Worm (Caenorhabditis elegans) whole organism, young adult: ENCODE data around the gene srj-1.

Experiments used
- B0019.2 ChIP-seq: fragments of 200-800 bp; sonication (Bioruptor generic); conservative IDR thresholded peaks from 2 replicates; pipeline ENCODE4 v1.3.6; 2022; ENCODE audit warnings: missing genetic modification reagents, missing genetic modification characterization, missing compliant biosample characterization
- B0261.1 ChIP-seq: sonication (generic microtip); optimal IDR thresholded peaks from 2 replicates; lab custom pipeline; 2016; ENCODE audit warnings: mild to moderate bottlenecking, missing genetic modification characterization, moderate library complexity, missing compliant biosample characterization
- F10E7.11 ChIP-seq: sonication (generic microtip); optimal IDR thresholded peaks from 2 replicates; lab custom pipeline; 2017; ENCODE audit warnings: mild to moderate bottlenecking, missing genetic modification characterization, moderate library complexity, missing compliant biosample characterization
- F37B4.10 ChIP-seq: fragments of 200-800 bp; sonication (Bioruptor generic); IDR thresholded peaks from 2 replicates; pipeline ENCODE4 v1.3.6; 2022; ENCODE audit warnings: missing genetic modification characterization, missing compliant biosample characterization
- F39B2.1 ChIP-seq: fragments of 200-800 bp; sonication (Bioruptor generic); IDR thresholded peaks from 2 replicates; pipeline ENCODE4 v1.3.6; 2022; ENCODE audit warnings: missing genetic modification reagents, missing genetic modification characterization, missing compliant biosample characterization
- F55B11.4 ChIP-seq: sonication (generic microtip); optimal IDR thresholded peaks from 2 replicates; lab custom pipeline; 2016; ENCODE audit warnings: missing compliant biosample characterization, missing genetic modification characterization, borderline replicate concordance; ENCODE audit not compliant: insufficient read depth
- K11D2.4 ChIP-seq: fragments of 200-800 bp; sonication (Bioruptor generic); IDR thresholded peaks from 2 replicates; pipeline ENCODE4 v1.3.6; 2022; ENCODE audit warnings: missing genetic modification reagents, missing genetic modification characterization, missing compliant biosample characterization
- K12H6.12 ChIP-seq: fragments of 200-800 bp; sonication (Bioruptor generic); optimal IDR thresholded peaks from 2 replicates; lab custom pipeline; 2018; ENCODE audit warnings: mild to moderate bottlenecking, missing genetic modification characterization, missing compliant biosample characterization
- T07F8.4 ChIP-seq: sonication (generic microtip); optimal IDR thresholded peaks from 2 replicates; lab custom pipeline; 2016; ENCODE audit warnings: mild to moderate bottlenecking, missing genetic modification characterization, moderate library complexity, missing compliant biosample characterization
- Y53F4B.3 ChIP-seq: fragments of 200-800 bp; sonication (Bioruptor generic); IDR thresholded peaks from 2 replicates; pipeline ENCODE4 v1.3.6; 2022; ENCODE audit warnings: missing genetic modification reagents, missing genetic modification characterization, missing compliant biosample characterization
- Y67H2A.10 ChIP-seq: fragments of 200-800 bp; sonication (Bioruptor generic); conservative IDR thresholded peaks from 2 replicates; pipeline ENCODE4 v1.3.6; 2022; ENCODE audit warnings: missing genetic modification reagents, missing genetic modification characterization, missing compliant biosample characterization
- akir-1 ChIP-seq: fragments of 200-800 bp; sonication (Bioruptor generic); optimal IDR thresholded peaks from 2 replicates; lab custom pipeline; 2018; ENCODE audit warnings: mild to moderate bottlenecking, missing genetic modification characterization, moderate library complexity, missing compliant biosample characterization
- atf-7 ChIP-seq: sonication (generic microtip); optimal IDR thresholded peaks from 2 replicates; lab custom pipeline; 2017; ENCODE audit warnings: mild to moderate bottlenecking, missing genetic modification characterization, missing compliant biosample characterization
- athp-1 ChIP-seq: sonication (generic microtip); optimal IDR thresholded peaks from 2 replicates; lab custom pipeline; 2017; ENCODE audit warnings: mild to moderate bottlenecking, missing genetic modification characterization, missing compliant biosample characterization
- bed-1 ChIP-seq: fragments of 200-800 bp; sonication (Bioruptor generic); IDR thresholded peaks from 2 replicates; pipeline ENCODE4 v1.3.6; 2022; ENCODE audit warnings: missing genetic modification reagents, missing genetic modification characterization, missing compliant biosample characterization
- bed-2 ChIP-seq: fragments of 200-800 bp; sonication (Bioruptor generic); IDR thresholded peaks from 2 replicates; pipeline ENCODE4 v1.3.6; 2022; ENCODE audit warnings: missing genetic modification reagents, missing genetic modification characterization, missing compliant biosample characterization
- ceh-27 ChIP-seq: fragments of 200-800 bp; sonication (Bioruptor generic); optimal IDR thresholded peaks from 2 replicates; lab custom pipeline; 2018; ENCODE audit warnings: mild to moderate bottlenecking, missing genetic modification characterization, moderate library complexity, missing compliant biosample characterization
- ceh-40 ChIP-seq: fragments of 200-800 bp; sonication (Bioruptor generic); IDR thresholded peaks from 2 replicates; pipeline ENCODE4 v1.3.6; 2022; ENCODE audit warnings: missing genetic modification characterization, missing compliant biosample characterization
- dpl-1 ChIP-seq: fragments of 150-350 bp; optimal IDR thresholded peaks from 2 replicates; lab custom pipeline; 2014; ENCODE audit warnings: missing biosample characterization, missing genetic modification reagents, missing genetic modification characterization
- ekl-4 ChIP-seq: fragments of 200-800 bp; sonication (Bioruptor generic); IDR thresholded peaks from 2 replicates; pipeline ENCODE4 v1.3.6; 2022; ENCODE audit warnings: missing genetic modification reagents, missing genetic modification characterization, missing compliant biosample characterization
- ets-4 ChIP-seq: fragments of 200-800 bp; sonication (Bioruptor generic); optimal IDR thresholded peaks from 2 replicates; lab custom pipeline; 2018; ENCODE audit warnings: mild to moderate bottlenecking, missing genetic modification characterization, missing compliant biosample characterization
- hlh-12 ChIP-seq: sonication (generic microtip); optimal IDR thresholded peaks from 2 replicates; lab custom pipeline; 2016; ENCODE audit warnings: missing genetic modification characterization, missing compliant biosample characterization
- lag-1 ChIP-seq: fragments of 200-800 bp; sonication (Bioruptor generic); IDR thresholded peaks from 2 replicates; pipeline ENCODE4 v1.3.6; 2022; ENCODE audit warnings: missing genetic modification reagents, missing genetic modification characterization, missing compliant biosample characterization
- lin-35 ChIP-seq, 3 experiments: fragments of 150-350 bp in 2 of 3; sonication (generic microtip) in 1 of 3; optimal IDR thresholded peaks; 2 replicates each; lab custom pipeline; 2014 to 2018; ENCODE audit warnings: missing biosample characterization in 3 of 3, missing genetic modification characterization in 3 of 3, missing genetic modification reagents in 3 of 3
- lir-1 ChIP-seq: fragments of 200-800 bp; sonication (Bioruptor generic); conservative IDR thresholded peaks from 2 replicates; pipeline ENCODE4 v1.3.6; 2022; ENCODE audit warnings: missing genetic modification reagents, missing genetic modification characterization, missing compliant biosample characterization
- lsl-1 ChIP-seq: fragments of 200-800 bp; sonication (Bioruptor generic); optimal IDR thresholded peaks from 2 replicates; lab custom pipeline; 2018; ENCODE audit warnings: mild to moderate bottlenecking, missing genetic modification characterization, moderate library complexity, missing compliant biosample characterization
- madf-3 ChIP-seq: fragments of 200-800 bp; sonication (Bioruptor generic); IDR thresholded peaks from 2 replicates; pipeline ENCODE4 v1.3.6; 2022; ENCODE audit warnings: missing genetic modification reagents, missing genetic modification characterization, missing compliant biosample characterization
- nfya-1 ChIP-seq: sonication (generic microtip); optimal IDR thresholded peaks from 2 replicates; lab custom pipeline; 2017; ENCODE audit warnings: antibody characterized with exemption, missing compliant biosample characterization, missing genetic modification characterization, borderline replicate concordance; ENCODE audit not compliant: insufficient read depth
- nfya-2 ChIP-seq: fragments of 200-800 bp; sonication (Bioruptor generic); IDR thresholded peaks from 2 replicates; pipeline ENCODE4 v1.3.6; 2022; ENCODE audit warnings: missing genetic modification reagents, missing genetic modification characterization, missing compliant biosample characterization
- nfyb-1 ChIP-seq: fragments of 200-800 bp; sonication (Bioruptor generic); IDR thresholded peaks from 2 replicates; pipeline ENCODE4 v1.3.6; 2022; ENCODE audit warnings: missing genetic modification reagents, missing genetic modification characterization, missing compliant biosample characterization
- rec-8 ChIP-seq, 2 experiments: sonication (generic microtip); optimal IDR thresholded peaks; 2 replicates each; lab custom pipeline; 2016; ENCODE audit warnings: mild to moderate bottlenecking in 2 of 2, missing genetic modification characterization in 2 of 2, missing genetic modification reagents in 2 of 2, missing genotype in 2 of 2, missing biosample characterization in 1 of 2, missing compliant biosample characterization in 1 of 2, moderate library complexity in 1 of 2
- rpc-1 ChIP-seq, 2 experiments: fragments of 150-350 bp in 1 of 2; sonication (generic microtip) in 1 of 2; optimal IDR thresholded peaks; 2 replicates each; lab custom pipeline; 2014 to 2018; ENCODE audit warnings: missing biosample characterization in 1 of 2, missing genetic modification characterization in 1 of 2, missing genetic modification reagents in 1 of 2, missing genotype in 1 of 2
- snpc-3.4 ChIP-seq: sonication (generic microtip); optimal IDR thresholded peaks from 2 replicates; lab custom pipeline; 2017; ENCODE audit warnings: missing genetic modification characterization, mild to moderate bottlenecking, missing compliant biosample characterization, antibody characterized with exemption, moderate library complexity, missing genotype, missing genetic modification reagents
- snpc-4 ChIP-seq, 5 experiments: fragments of 150-350 bp in 1 of 5; sonication (generic microtip) in 4 of 5; optimal IDR thresholded peaks; 2 replicates each; lab custom pipeline; 2014 to 2018; ENCODE audit warnings: missing genetic modification characterization in 5 of 5, missing biosample characterization in 3 of 5, antibody characterized with exemption in 2 of 5, mild to moderate bottlenecking in 2 of 5, missing compliant biosample characterization in 2 of 5, missing genotype in 2 of 5, moderate library complexity in 2 of 5, missing genetic modification reagents in 1 of 5
- somi-1 ChIP-seq: fragments of 200-800 bp; sonication (Bioruptor generic); optimal IDR thresholded peaks from 2 replicates; lab custom pipeline; 2018; ENCODE audit warnings: mild to moderate bottlenecking, missing genetic modification characterization, missing compliant biosample characterization
- sptf-2 ChIP-seq: fragments of 200-800 bp; sonication (Bioruptor generic); optimal IDR thresholded peaks from 2 replicates; lab custom pipeline; 2018; ENCODE audit warnings: mild to moderate bottlenecking, missing genetic modification characterization, missing compliant biosample characterization
- tlf-1 ChIP-seq: fragments of 200-800 bp; sonication (Bioruptor generic); optimal IDR thresholded peaks from 2 replicates; lab custom pipeline; 2018; ENCODE audit warnings: mild to moderate bottlenecking, missing genetic modification characterization, missing compliant biosample characterization
- unc-130 ChIP-seq: sonication (generic microtip); optimal IDR thresholded peaks from 2 replicates; lab custom pipeline; 2016; ENCODE audit warnings: missing genetic modification reagents, missing genetic modification characterization, missing compliant biosample characterization
- ztf-25 ChIP-seq: fragments of 200-800 bp; sonication (Bioruptor generic); IDR thresholded peaks from 2 replicates; pipeline ENCODE4 v1.3.6; 2022; ENCODE audit warnings: missing genetic modification reagents, missing genetic modification characterization, missing compliant biosample characterization

srj-1 gene

ce11 chrIV:11961485-11962255, 3.6 kb downstream of the srj-1 start, which contains the start of gene ZK829.7 (continued):
- TF ChIP-seq ceh-27 (GFP tag; lab: Kevin White, UChicago) (peak; percentile 55), hlh-12 (tag; lab: Kevin White, UChicago) (no peak), F39B2.1 (GFP tag; lab: Robert Waterston, UW) (no peak), atf-7 (no peak), snpc-3.4 (tag; lab: Kevin White, UChicago) (no peak), B0261.1 (no peak), nfyb-1 (GFP tag; lab: Robert Waterston, UW) (no peak), nfya-1 (tag; lab: Kevin White, UChicago) (no peak), F37B4.10 (GFP tag; lab: Robert Waterston, UW) (no peak), unc-130 (GFP tag; lab: Kevin White, UChicago) (no peak), rpc-1 (optimal IDR thresholded peaks at IDR 0.05; lab: Kevin White, UChicago) (no peak), rpc-1 (tag; optimal IDR thresholded peaks at IDR 0.05; lab: Kevin White, UChicago) (no peak), madf-3 (no peak), K11D2.4 (GFP tag; lab: Robert Waterston, UW) (no peak; the same call in 1 of the 2 replicates), athp-1 (peak; percentile 0), ets-4 (GFP tag; lab: Kevin White, UChicago) (no peak), lir-1 (GFP tag; lab: Robert Waterston, UW) (0 out of 2 replicates have a peak, but pooled peaks have one; percentile 38), nfya-2 (GFP tag; lab: Robert Waterston, UW) (no peak), ekl-4 (peak; percentile 38; the same call in 1 of the 2 replicates), K12H6.12 (tag; lab: Kevin White, UChicago) (no peak), Y53F4B.3 (GFP tag; lab: Robert Waterston, UW) (no peak), snpc-4 (GFP tag; optimal IDR thresholded peaks at IDR 0.05; lab: Kevin White, UChicago) (no peak), snpc-4 (tag; optimal IDR thresholded peaks at IDR 0.05; lab: Kevin White, UChicago) (peak; percentile 24 to 58 (median 40)), ztf-25 (GFP tag; lab: Robert Waterston, UW) (no peak), dpl-1 (peak; percentile 81), tlf-1 (peak; percentile 29), bed-1 (GFP tag; lab: Robert Waterston, UW) (no peak), F55B11.4 (no peak), lin-35 (GFP tag; optimal IDR thresholded peaks at IDR 0.05; lab: Kevin White, UChicago) (peak; percentile 47 to 87 (median 50)), B0019.2 (no peak), rec-8 (tag; optimal IDR thresholded peaks at IDR 0.05; lab: Kevin White, UChicago) (no peak), sptf-2 (no peak), lsl-1 (GFP tag; lab: Kevin White, UChicago) (peak; percentile 55), T07F8.4 (tag; lab: Kevin White, UChicago) (no peak), akir-1 (GFP tag; lab: Kevin White, UChicago) (no peak), lag-1 (GFP tag; lab: Robert Waterston, UW) (no peak), somi-1 (GFP tag; lab: Kevin White, UChicago) (no peak), Y67H2A.10 (GFP tag; lab: Robert Waterston, UW) (no peak), bed-2 (GFP tag; lab: Robert Waterston, UW) (no peak), F10E7.11 (tag; lab: Kevin White, UChicago) (no peak), ceh-40 (GFP tag; lab: Robert Waterston, UW) (no peak)
